Fruit fly (Drosophila melanogaster): ENCODE results near the gene meng.
A peak's percentile ranks its signal among the peaks of the same experiment; 100 is the strongest.

meng gene

DNA sequence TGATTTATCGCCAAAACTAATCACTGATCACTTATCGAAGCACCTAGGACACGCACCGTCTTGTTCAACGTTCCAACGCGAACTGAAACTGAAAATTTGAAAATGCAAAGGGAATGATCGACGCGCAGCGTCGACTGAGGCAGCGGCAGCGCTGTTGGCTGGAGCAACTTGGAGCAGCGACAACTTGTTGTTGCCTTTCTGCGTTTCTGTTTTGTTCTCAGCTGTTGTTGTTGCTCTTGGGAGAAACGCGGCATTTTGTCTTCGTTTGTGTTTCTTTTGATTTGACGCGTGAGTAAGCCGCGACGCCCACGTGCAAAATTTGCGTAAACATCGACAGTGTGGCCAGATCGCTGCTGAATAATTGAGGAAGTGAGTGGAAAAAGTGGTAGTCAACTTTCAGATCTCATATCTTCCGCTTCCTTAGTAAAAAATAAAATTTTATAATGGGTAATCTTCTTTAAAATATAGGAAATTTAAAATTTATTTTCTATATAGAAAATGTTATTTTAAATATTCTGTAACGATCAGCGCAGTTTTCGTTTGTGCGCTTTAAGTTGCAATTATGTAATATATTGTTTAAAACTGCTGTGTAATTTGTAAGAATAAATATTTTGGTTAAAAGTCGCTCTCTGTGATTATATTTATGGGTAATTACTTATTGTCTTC lies 33.2 kb upstream of the meng start, which contains the start of gene Tsp (continued):
- peak; percentile 14 for TF ChIP-seq lab (GFP tag; optimal IDR thresholded peaks at IDR 0.05)
- TF ChIP-seq CG32772 (GFP tag; IDR thresholded peaks at IDR 0.05) = no peak
- TF ChIP-seq YL-1 (GFP tag; optimal IDR thresholded peaks at IDR 0.05) = no peak
- TF ChIP-seq cg (GFP tag; optimal IDR thresholded peaks at IDR 0.05) = no peak
- peak; percentile 95 for TF ChIP-seq Adf1 (GFP tag; IDR thresholded peaks at IDR 0.05)
- TF ChIP-seq HLH4C (GFP tag; IDR thresholded peaks at IDR 0.05; ENCODE audit: partially characterized antibody) = no peak
- no peak for TF ChIP-seq ase (GFP tag; IDR thresholded peaks at IDR 0.05)
- peak; percentile 11 for TF ChIP-seq grau (tag; optimal IDR thresholded peaks at IDR 0.05)
- peak in 1 of 2 experiments; percentile 54 for TF ChIP-seq Pdp1 (GFP tag; optimal IDR thresholded peaks at IDR 0.05)
- no peak for TF ChIP-seq CG7987 (GFP tag; optimal IDR thresholded peaks at IDR 0.05)
- no peak for TF ChIP-seq CG9609 (GFP tag; optimal IDR thresholded peaks at IDR 0.05)
- TF ChIP-seq eve (GFP tag; optimal IDR thresholded peaks at IDR 0.05) = no peak
- no peak for TF ChIP-seq crol (GFP tag; IDR thresholded peaks at IDR 0.05)
- no peak for TF ChIP-seq trem (tag; optimal IDR thresholded peaks at IDR 0.05)
- peak; percentile 13 for TF ChIP-seq CG13894 (tag; optimal IDR thresholded peaks at IDR 0.05)
- no peak for TF ChIP-seq CoRest (tag; optimal IDR thresholded peaks at IDR 0.05)
- TF ChIP-seq Fer3 (tag; optimal IDR thresholded peaks at IDR 0.05) = no peak
- TF ChIP-seq pb (GFP tag; optimal IDR thresholded peaks at IDR 0.05) = no peak
- no peak for TF ChIP-seq Vsx1 (GFP tag; optimal IDR thresholded peaks at IDR 0.05)
- TF ChIP-seq CG16863 (GFP tag; optimal IDR thresholded peaks at IDR 0.05) = no peak
- TF ChIP-seq NFAT (GFP tag; IDR thresholded peaks at IDR 0.05) = no peak
- no peak for TF ChIP-seq CG11723 (GFP tag; optimal IDR thresholded peaks at IDR 0.05)
- TF ChIP-seq Fer2 (tag; optimal IDR thresholded peaks at IDR 0.05) = no peak
- no peak for TF ChIP-seq CG13296 (GFP tag; optimal IDR thresholded peaks at IDR 0.05)
- no peak for TF ChIP-seq Max (GFP tag; optimal IDR thresholded peaks at IDR 0.05)
- no peak for TF ChIP-seq lmd (GFP tag; IDR thresholded peaks at IDR 0.05)
- peak; percentile 48; the same call in 1 of the 3 replicates for TF ChIP-seq CG34422 (GFP tag; IDR thresholded peaks at IDR 0.05)
- TF ChIP-seq CG11696 (GFP tag; IDR thresholded peaks at IDR 0.05) = no peak
- TF ChIP-seq mam (GFP tag; optimal IDR thresholded peaks at IDR 0.05) = no peak
- no peak for TF ChIP-seq Bdp1 (GFP tag; optimal IDR thresholded peaks at IDR 0.05)
- peak; percentile 67 for TF ChIP-seq sens (GFP tag)
- TF ChIP-seq CG32532 (GFP tag; IDR thresholded peaks at IDR 0.05) = peak; percentile 20; the same call in 1 of the 2 replicates
- no peak for TF ChIP-seq CG11085 (GFP tag; IDR thresholded peaks at IDR 0.05)
- 0 out of 2 replicates have a peak, but pooled peaks have one; percentile 47 for TF ChIP-seq CG42726 (GFP tag; IDR thresholded peaks at IDR 0.05; ENCODE audit: partially characterized antibody)
- no peak for TF ChIP-seq CG33557 (GFP tag; optimal IDR thresholded peaks at IDR 0.05)
- TF ChIP-seq gcm (GFP tag; optimal IDR thresholded peaks at IDR 0.05) = no peak
- TF ChIP-seq hbn (GFP tag; IDR thresholded peaks at IDR 0.05; ENCODE audit: partially characterized antibody) = 0 out of 2 replicates have a peak, but pooled peaks have one; percentile 35
- TF ChIP-seq Optix (GFP tag; IDR thresholded peaks at IDR 0.05) = no peak
- TF ChIP-seq CG6765 (GFP tag; optimal IDR thresholded peaks at IDR 0.05) = no peak
- no peak for TF ChIP-seq Taf1 (GFP tag; IDR thresholded peaks at IDR 0.05)
- TF ChIP-seq CG18262 (tag; optimal IDR thresholded peaks at IDR 0.05) = peak; percentile 3
- TF ChIP-seq Meics (GFP tag; optimal IDR thresholded peaks at IDR 0.05) = peak; percentile 17
- TF ChIP-seq Hmx (GFP tag; optimal IDR thresholded peaks at IDR 0.05) = no peak
- 0 out of 2 replicates have a peak, but pooled peaks have one; percentile 10 for TF ChIP-seq CG31441 (GFP tag; IDR thresholded peaks at IDR 0.05)
- TF ChIP-seq CG14014 (GFP tag; IDR thresholded peaks at IDR 0.05) = no peak
- TF ChIP-seq tap (tag; optimal IDR thresholded peaks at IDR 0.05) = no peak
- TF ChIP-seq nerfin-1 (tag; optimal IDR thresholded peaks at IDR 0.05) = no peak
- no peak for TF ChIP-seq PHDP (tag; optimal IDR thresholded peaks at IDR 0.05)
- 0 out of 3 replicates have a peak, but pooled peaks have one; percentile 4 for TF ChIP-seq otp (GFP tag; IDR thresholded peaks at IDR 0.05)
- TF ChIP-seq CG2875 (GFP tag; optimal IDR thresholded peaks at IDR 0.05) = no peak
